Worm (Caenorhabditis elegans) whole organism, late embryonic: ENCODE results near the gene F38B2.4.

Experiments used
- C08G9.2 ChIP-seq: sonication (generic microtip); optimal IDR thresholded peaks from 2 replicates; lab custom pipeline; 2016; ENCODE audit warnings: mild to moderate bottlenecking, missing genetic modification characterization, moderate library complexity, missing compliant biosample characterization
- C38D4.7 ChIP-seq: fragments of 200-800 bp; sonication (Bioruptor generic); optimal IDR thresholded peaks from 2 replicates; lab custom pipeline; 2018; ENCODE audit warnings: mild to moderate bottlenecking, missing genetic modification characterization, moderate library complexity, missing compliant biosample characterization
- F13H6.1 ChIP-seq: sonication (generic microtip); optimal IDR thresholded peaks from 2 replicates; lab custom pipeline; 2016; ENCODE audit warnings: missing genetic modification characterization, missing compliant biosample characterization
- K02D7.2 ChIP-seq: sonication (generic microtip); optimal IDR thresholded peaks from 2 replicates; lab custom pipeline; 2017; ENCODE audit warnings: mild to moderate bottlenecking, missing genetic modification characterization, missing compliant biosample characterization
- K09A11.1 ChIP-seq: sonication (generic microtip); optimal IDR thresholded peaks from 2 replicates; lab custom pipeline; 2017; ENCODE audit warnings: antibody characterized with exemption, mild to moderate bottlenecking, missing genetic modification characterization, missing compliant biosample characterization; ENCODE audit not compliant: insufficient read depth
- Y22D7AL.16 ChIP-seq: sonication (generic microtip); optimal IDR thresholded peaks from 2 replicates; lab custom pipeline; 2016; ENCODE audit warnings: missing genetic modification characterization, missing compliant biosample characterization
- ahr-1 ChIP-seq: sonication (generic microtip); optimal IDR thresholded peaks from 2 replicates; lab custom pipeline; 2016; ENCODE audit warnings: missing genetic modification characterization, missing compliant biosample characterization
- ama-1 ChIP-seq: fragments of 150-350 bp; optimal IDR thresholded peaks from 2 replicates; lab custom pipeline; 2014
- ceh-14 ChIP-seq: sonication (generic microtip); optimal IDR thresholded peaks from 2 replicates; lab custom pipeline; 2016; ENCODE audit warnings: missing genotype, missing genetic modification characterization, missing compliant biosample characterization
- ceh-19 ChIP-seq: fragments of 200-800 bp; sonication (Bioruptor generic); optimal IDR thresholded peaks from 2 replicates; lab custom pipeline; 2018; ENCODE audit warnings: mild to moderate bottlenecking, missing genetic modification characterization, missing compliant biosample characterization
- ceh-30 ChIP-seq: fragments of 150-350 bp; optimal IDR thresholded peaks from 2 replicates; lab custom pipeline; 2014; ENCODE audit warnings: missing biosample characterization, missing genetic modification characterization
- ceh-31 ChIP-seq: sonication (generic microtip); optimal IDR thresholded peaks from 2 replicates; lab custom pipeline; 2016; ENCODE audit warnings: missing genetic modification characterization, missing compliant biosample characterization
- ceh-34 ChIP-seq: sonication (generic microtip); optimal IDR thresholded peaks from 2 replicates; lab custom pipeline; 2016; ENCODE audit warnings: mild to moderate bottlenecking, missing genetic modification characterization, missing compliant biosample characterization
- ceh-45 ChIP-seq: fragments of 200-800 bp; sonication (Bioruptor generic); IDR thresholded peaks from 2 replicates; pipeline ENCODE4 v1.3.6; 2022; ENCODE audit warnings: missing genetic modification reagents, missing genetic modification characterization, missing compliant biosample characterization
- ceh-48 ChIP-seq: sonication (generic microtip); optimal IDR thresholded peaks from 2 replicates; lab custom pipeline; 2016; ENCODE audit warnings: missing genetic modification characterization, inconsistent platforms, missing compliant biosample characterization
- ceh-9 ChIP-seq: sonication (generic microtip); optimal IDR thresholded peaks from 2 replicates; lab custom pipeline; 2016; ENCODE audit warnings: mild to moderate bottlenecking, missing genetic modification characterization, inconsistent platforms, missing compliant biosample characterization
- dmd-4 ChIP-seq: sonication (generic microtip); optimal IDR thresholded peaks from 2 replicates; lab custom pipeline; 2016; ENCODE audit warnings: borderline replicate concordance, missing genetic modification characterization, missing compliant biosample characterization
- dve-1 ChIP-seq: sonication (generic microtip); optimal IDR thresholded peaks from 2 replicates; lab custom pipeline; 2017; ENCODE audit warnings: antibody characterized with exemption, mild to moderate bottlenecking, missing genetic modification characterization, missing compliant biosample characterization
- elt-2 ChIP-seq: sonication (generic microtip); optimal IDR thresholded peaks from 2 replicates; lab custom pipeline; 2016; ENCODE audit warnings: missing genetic modification reagents, missing genetic modification characterization, missing compliant biosample characterization
- elt-4 ChIP-seq: sonication (generic microtip); optimal IDR thresholded peaks from 2 replicates; lab custom pipeline; 2016; ENCODE audit warnings: missing genetic modification characterization, missing compliant biosample characterization
- ets-4 ChIP-seq: sonication (generic microtip); optimal IDR thresholded peaks from 2 replicates; lab custom pipeline; 2016; ENCODE audit warnings: missing genetic modification characterization, missing compliant biosample characterization
- eyg-1 ChIP-seq: sonication (generic microtip); optimal IDR thresholded peaks from 2 replicates; lab custom pipeline; 2016; ENCODE audit warnings: missing genotype, missing genetic modification characterization, missing compliant biosample characterization
- fax-1 ChIP-seq: sonication (generic microtip); optimal IDR thresholded peaks from 2 replicates; lab custom pipeline; 2016; ENCODE audit warnings: missing genotype, missing genetic modification characterization, missing compliant biosample characterization
- fkh-10 ChIP-seq: fragments of 150-350 bp; optimal IDR thresholded peaks from 2 replicates; lab custom pipeline; 2014; ENCODE audit warnings: missing biosample characterization, missing genetic modification reagents, missing genetic modification characterization
- fkh-6 ChIP-seq: sonication (generic microtip); optimal IDR thresholded peaks from 2 replicates; lab custom pipeline; 2016; ENCODE audit warnings: missing genetic modification characterization, missing compliant biosample characterization
- gmeb-2 ChIP-seq: sonication (generic microtip); optimal IDR thresholded peaks from 2 replicates; lab custom pipeline; 2016; ENCODE audit warnings: missing genetic modification characterization, inconsistent platforms, missing compliant biosample characterization
- hlh-13 ChIP-seq: fragments of 200-800 bp; sonication (Bioruptor generic); optimal IDR thresholded peaks from 2 replicates; lab custom pipeline; 2018; ENCODE audit warnings: mild to moderate bottlenecking, missing genetic modification characterization, missing compliant biosample characterization
- hlh-30 ChIP-seq: sonication (generic microtip); optimal IDR thresholded peaks from 2 replicates; lab custom pipeline; 2017; ENCODE audit warnings: antibody characterized with exemption, missing genetic modification characterization, missing compliant biosample characterization; ENCODE audit not compliant: insufficient read depth
- hlh-8 ChIP-seq: sonication (generic microtip); optimal IDR thresholded peaks from 2 replicates; lab custom pipeline; 2016; ENCODE audit warnings: missing genotype, missing genetic modification characterization, missing compliant biosample characterization
- lin-11 ChIP-seq: fragments of 200-800 bp; sonication (Bioruptor generic); optimal IDR thresholded peaks from 2 replicates; lab custom pipeline; 2018; ENCODE audit warnings: mild to moderate bottlenecking, missing genetic modification characterization, missing compliant biosample characterization
- madf-2 ChIP-seq: sonication (generic microtip); optimal IDR thresholded peaks from 2 replicates; lab custom pipeline; 2017; ENCODE audit warnings: missing genetic modification characterization, missing compliant biosample characterization
- nfya-1 ChIP-seq: sonication (generic microtip); optimal IDR thresholded peaks from 2 replicates; lab custom pipeline; 2017; ENCODE audit warnings: missing genetic modification characterization, mild to moderate bottlenecking, missing compliant biosample characterization, antibody characterized with exemption, moderate library complexity
- nhr-232 ChIP-seq: sonication (generic microtip); optimal IDR thresholded peaks from 2 replicates; lab custom pipeline; 2016; ENCODE audit warnings: missing genetic modification characterization, missing compliant biosample characterization
- npax-4 ChIP-seq: sonication (generic microtip); optimal IDR thresholded peaks from 2 replicates; lab custom pipeline; 2016; ENCODE audit warnings: missing genetic modification characterization, missing compliant biosample characterization
- pag-3 ChIP-seq: sonication (generic microtip); optimal IDR thresholded peaks from 2 replicates; lab custom pipeline; 2016; ENCODE audit warnings: missing compliant biosample characterization, missing genetic modification characterization, borderline replicate concordance
- pat-9 ChIP-seq: fragments of 200-800 bp; sonication (Bioruptor generic); optimal IDR thresholded peaks from 2 replicates; lab custom pipeline; 2018; ENCODE audit warnings: mild to moderate bottlenecking, missing genetic modification characterization, moderate library complexity, missing compliant biosample characterization
- pax-1 ChIP-seq: fragments of 150-350 bp; optimal IDR thresholded peaks from 2 replicates; lab custom pipeline; 2014; ENCODE audit warnings: missing biosample characterization, missing genetic modification characterization
- pha-2 ChIP-seq: sonication (generic microtip); optimal IDR thresholded peaks from 2 replicates; lab custom pipeline; 2017; ENCODE audit warnings: mild to moderate bottlenecking, missing genetic modification characterization, missing compliant biosample characterization
- pha-4 ChIP-seq: fragments of 150-350 bp; optimal IDR thresholded peaks from 2 replicates; lab custom pipeline; 2018; ENCODE audit warnings: missing biosample characterization, missing genetic modification reagents, missing genetic modification characterization
- pros-1 ChIP-seq: fragments of 150-350 bp; optimal IDR thresholded peaks from 2 replicates; lab custom pipeline; 2014; ENCODE audit warnings: missing biosample characterization, missing genetic modification reagents, missing genetic modification characterization
- rnt-1 ChIP-seq: sonication (generic microtip); optimal IDR thresholded peaks from 2 replicates; lab custom pipeline; 2016; ENCODE audit warnings: missing genetic modification characterization, missing compliant biosample characterization
- sdc-2 ChIP-seq: sonication (generic microtip); optimal IDR thresholded peaks from 2 replicates; lab custom pipeline; 2016; ENCODE audit warnings: missing genotype, missing genetic modification characterization, missing compliant biosample characterization
- sox-2 ChIP-seq: fragments of 200-800 bp; sonication (Bioruptor generic); IDR thresholded peaks from 2 replicates; pipeline ENCODE4 v1.3.6; 2022; ENCODE audit warnings: missing genetic modification reagents, missing genetic modification characterization, missing compliant biosample characterization
- sox-4 ChIP-seq: sonication (generic microtip); optimal IDR thresholded peaks from 2 replicates; lab custom pipeline; 2017; ENCODE audit warnings: mild to moderate bottlenecking, missing genetic modification characterization, inconsistent platforms, missing compliant biosample characterization
- syd-9 ChIP-seq: sonication (generic microtip); optimal IDR thresholded peaks from 2 replicates; lab custom pipeline; 2016; ENCODE audit warnings: mild to moderate bottlenecking, missing genetic modification characterization, moderate library complexity, missing compliant biosample characterization
- tbx-2 ChIP-seq: sonication (generic microtip); optimal IDR thresholded peaks from 2 replicates; lab custom pipeline; 2016; ENCODE audit warnings: missing genetic modification characterization, missing compliant biosample characterization
- tbx-7 ChIP-seq: sonication (generic microtip); optimal IDR thresholded peaks from 2 replicates; lab custom pipeline; 2016; ENCODE audit warnings: missing genotype, missing genetic modification characterization, missing compliant biosample characterization
- ttx-3 ChIP-seq: sonication (generic microtip); optimal IDR thresholded peaks from 2 replicates; lab custom pipeline; 2016; ENCODE audit warnings: missing genetic modification reagents, missing genetic modification characterization, missing compliant biosample characterization
- unc-3 ChIP-seq, 2 experiments: fragments of 200-800 bp in 1 of 2; sonication (Bioruptor generic) in 1 of 2; sonication (generic microtip) in 1 of 2; conservative IDR thresholded peaks in 1 of 2; optimal IDR thresholded peaks in 1 of 2; 2 replicates each; pipeline versions ENCODE4 v1.3.6 to Lab custom; 2016 to 2022; ENCODE audit warnings: missing compliant biosample characterization in 2 of 2, missing genetic modification characterization in 2 of 2, missing genetic modification reagents in 1 of 2
- unc-55 ChIP-seq: sonication (generic microtip); optimal IDR thresholded peaks from 2 replicates; lab custom pipeline; 2017; ENCODE audit warnings: missing biosample characterization, missing genetic modification reagents, missing genetic modification characterization
- unc-86 ChIP-seq: sonication (generic microtip); optimal IDR thresholded peaks from 2 replicates; lab custom pipeline; 2016; ENCODE audit warnings: missing genetic modification characterization, missing compliant biosample characterization
- zip-5 ChIP-seq: sonication (generic microtip); optimal IDR thresholded peaks from 2 replicates; lab custom pipeline; 2016; ENCODE audit warnings: missing genetic modification characterization, missing compliant biosample characterization
- ztf-16 ChIP-seq: sonication (generic microtip); optimal IDR thresholded peaks from 2 replicates; lab custom pipeline; 2017; ENCODE audit warnings: missing genetic modification characterization, missing compliant biosample characterization

F38B2.4 gene

DNA sequence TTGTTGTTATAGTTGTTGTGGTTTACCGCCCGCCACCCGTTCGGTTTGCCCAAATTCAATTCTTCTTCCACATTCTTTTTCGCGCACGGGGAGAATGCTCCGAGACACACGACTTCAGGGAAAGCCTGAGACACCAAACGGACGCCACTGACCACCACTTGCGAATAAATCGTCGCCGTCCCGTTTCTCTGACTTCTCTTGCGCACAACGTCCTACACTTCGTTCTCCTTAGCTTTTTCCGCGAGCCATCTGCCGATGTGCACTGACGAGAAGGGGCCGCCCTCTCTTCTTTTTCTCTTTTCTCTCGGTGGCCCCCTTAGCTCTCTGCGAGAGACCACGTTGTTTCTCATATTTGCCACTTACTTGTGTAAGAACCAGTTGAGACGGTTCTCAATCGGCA, 30.4 kb downstream of the F38B2.4 start, which contains the start of gene C03A3.1:
Gene C03A3.1, plus strand, starts transcription at position 291 of the 400 bp plus-strand sequence.
- TF ChIP-seq unc-86 (tag; lab: Kevin White, UChicago) (no peak), pha-4 (tag; lab: Kevin White, UChicago) (no peak), pros-1 (no peak), eyg-1 (tag; lab: Kevin White, UChicago) (no peak), ceh-30 (no peak), pax-1 (no peak), C38D4.7 (GFP tag; lab: Kevin White, UChicago) (no peak), fkh-10 (no peak), zip-5 (no peak), hlh-13 (GFP tag; lab: Kevin White, UChicago) (no peak), unc-55 (no peak), dmd-4 (no peak), sox-4 (no peak), ceh-45 (no peak), ceh-31 (tag; lab: Kevin White, UChicago) (peak; percentile 75), F13H6.1 (peak; percentile 12), hlh-30 (no peak), ztf-16 (tag; lab: Kevin White, UChicago) (no peak), C08G9.2 (tag; lab: Kevin White, UChicago) (peak; percentile 52), syd-9 (tag; lab: Kevin White, UChicago) (peak; percentile 65), gmeb-2 (no peak), ceh-19 (peak; percentile 39), pag-3 (tag; lab: Kevin White, UChicago) (no peak), npax-4 (tag; lab: Kevin White, UChicago) (no peak), dve-1 (no peak), lin-11 (tag; lab: Kevin White, UChicago) (no peak), sdc-2 (tag; lab: Kevin White, UChicago) (peak; percentile 69), Y22D7AL.16 (tag; lab: Kevin White, UChicago) (no peak), ceh-34 (peak; percentile 77), ets-4 (no peak), ceh-9 (tag; lab: Kevin White, UChicago) (no peak), pat-9 (tag; lab: Kevin White, UChicago) (no peak), hlh-8 (tag; lab: Kevin White, UChicago) (peak; percentile 33), ceh-48 (tag; lab: Kevin White, UChicago) (no peak), K09A11.1 (tag; lab: Kevin White, UChicago) (no peak), fax-1 (tag; lab: Kevin White, UChicago) (peak; percentile 11), nfya-1 (no peak), tbx-7 (no peak), unc-3 (GFP tag; conservative IDR thresholded peaks at IDR 0.05; lab: Robert Waterston, UW) (no peak), unc-3 (tag; optimal IDR thresholded peaks at IDR 0.05; lab: Kevin White, UChicago) (no peak), rnt-1 (peak; percentile 49), ama-1 (lab: Kevin White, UChicago) (no peak), ahr-1 (no peak), fkh-6 (tag; lab: Kevin White, UChicago) (no peak), K02D7.2 (tag; lab: Kevin White, UChicago) (no peak), sox-2 (no peak), nhr-232 (tag; lab: Kevin White, UChicago) (peak; percentile 3), elt-4 (tag; lab: Kevin White, UChicago) (no peak), pha-2 (tag; lab: Kevin White, UChicago) (no peak), ceh-14 (peak; percentile 38), ttx-3 (no peak), elt-2 (tag; lab: Kevin White, UChicago) (no peak), tbx-2 (tag; lab: Kevin White, UChicago) (peak; percentile 49), madf-2 (tag; lab: Kevin White, UChicago) (no peak)
